Fruit fly (Drosophila melanogaster): ENCODE results near the gene CG13675.

DNA sequence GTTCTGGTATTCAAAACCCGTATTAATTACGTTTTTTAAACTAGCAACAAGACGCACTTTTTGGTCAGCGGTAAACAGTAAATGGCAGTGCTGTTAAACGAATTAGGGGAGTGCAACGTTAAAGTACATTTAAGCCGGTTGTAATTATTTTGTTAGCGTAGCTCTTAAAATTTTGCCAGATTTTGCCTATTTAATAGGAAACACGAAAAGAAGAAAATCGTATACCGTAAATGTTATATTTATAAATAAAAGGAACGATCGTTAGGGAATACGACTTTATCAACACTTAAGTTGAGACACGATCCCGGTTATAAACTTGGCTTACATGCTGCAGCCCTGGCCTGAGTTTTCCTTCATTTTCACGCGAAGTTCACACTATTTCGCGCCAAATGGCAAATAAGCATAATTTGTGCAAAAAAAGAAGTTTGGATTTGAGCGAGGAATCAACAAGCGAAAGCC is 27.8 kb downstream of the CG13675 start, which contains the start of the genes Setx and mus301:
- no peak for TF ChIP-seq Myc (optimal IDR thresholded peaks at IDR 0.05)
- TF ChIP-seq insv (optimal IDR thresholded peaks at IDR 0.05) = no peak
- no peak for TF ChIP-seq h (optimal IDR thresholded peaks at IDR 0.05)
- TF ChIP-seq Sin3A (optimal IDR thresholded peaks at IDR 0.05) = no peak
- TF ChIP-seq ttk (optimal IDR thresholded peaks at IDR 0.05) = no peak
- no peak for TF ChIP-seq psq (optimal IDR thresholded peaks at IDR 0.05)
